Fruit fly (Drosophila melanogaster): ENCODE data around the gene CG2129.

dm6 chrX:8128133-8128532, 17.5 kb upstream of the CG2129 start:
- TF ChIP-seq Crg-1 (GFP tag; optimal IDR thresholded peaks at IDR 0.05) (no peak), CG7101 (tag; optimal IDR thresholded peaks at IDR 0.05) (no peak), Hr96 (GFP tag; optimal IDR thresholded peaks at IDR 0.05) (no peak), CG33017 (tag; optimal IDR thresholded peaks at IDR 0.05) (no peak), bab1 (GFP tag; optimal IDR thresholded peaks at IDR 0.05) (no peak), kay (GFP tag; ENCODE audit: borderline replicate concordance) (no peak), tj (GFP tag; optimal IDR thresholded peaks at IDR 0.05) (no peak), Mnt (GFP tag; optimal IDR thresholded peaks at IDR 0.05) (no peak), CG11617 (GFP tag; optimal IDR thresholded peaks at IDR 0.05) (no peak)
